Fruit fly (Drosophila melanogaster) Kc167 (cell line): ENCODE data around the gene CG4907.

Source experiments
- Myc ChIP-seq: fragments of >200 bp; optimal IDR thresholded peaks from 2 replicates; lab custom pipeline; 2017; ENCODE audit warnings: missing external identifiers
- Sin3A ChIP-seq: fragments of >200 bp; optimal IDR thresholded peaks from 2 replicates; lab custom pipeline; 2018; ENCODE audit warnings: missing external identifiers
- h ChIP-seq: fragments of >200 bp; optimal IDR thresholded peaks from 3 replicates; lab custom pipeline; 2018; ENCODE audit warnings: missing external identifiers
- insv ChIP-seq: fragments of >200 bp; optimal IDR thresholded peaks from 3 replicates; lab custom pipeline; 2018; ENCODE audit warnings: missing external identifiers
- psq ChIP-seq: fragments of >200 bp; optimal IDR thresholded peaks from 2 replicates; lab custom pipeline; 2017; ENCODE audit warnings: missing external identifiers
- ttk ChIP-seq: sonication (Bioruptor generic); optimal IDR thresholded peaks from 2 replicates; lab custom pipeline; 2017; ENCODE audit warnings: missing external identifiers

DNA sequence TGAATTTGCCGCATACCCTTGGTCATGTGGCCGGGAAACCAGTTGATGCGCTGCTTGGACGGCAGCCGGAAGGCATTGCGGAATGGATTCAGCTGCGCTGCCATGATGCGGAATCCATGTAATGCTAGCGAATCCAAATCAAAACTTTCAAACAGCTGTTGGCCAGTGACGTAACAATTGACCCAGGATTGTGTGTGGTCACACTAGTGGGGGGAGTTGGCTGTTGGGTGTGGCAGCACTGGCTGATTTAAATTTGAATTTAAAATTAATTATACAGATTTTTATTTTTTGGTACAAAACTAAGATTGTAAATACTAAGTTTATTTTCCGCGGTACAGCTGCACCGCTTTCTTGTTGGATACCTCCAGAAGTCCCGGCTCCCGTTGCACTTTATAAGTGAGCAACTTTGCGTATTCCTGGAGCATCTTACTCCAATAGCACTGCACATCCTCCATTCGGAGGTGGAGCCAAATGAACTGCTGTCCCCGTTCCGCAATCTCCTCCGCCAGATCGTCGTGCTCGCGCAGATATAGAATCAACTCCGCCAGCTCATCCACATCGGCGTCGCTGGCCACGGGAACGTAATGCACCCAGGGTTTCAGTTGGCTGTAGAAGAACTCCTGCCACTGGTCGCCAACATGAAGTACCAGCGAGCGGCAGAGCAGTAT lies 37.0 kb upstream of the CG4907 start, which contains the start of gene CG17141:
- no peak for TF ChIP-seq Sin3A (lab: Kevin White, UChicago)
- TF ChIP-seq Myc (lab: Kevin White, UChicago), result no peak
- TF ChIP-seq ttk, result no peak
- no peak for TF ChIP-seq insv
- TF ChIP-seq h (lab: Kevin White, UChicago), result no peak
- TF ChIP-seq psq, result no peak
